Worm (Caenorhabditis elegans): Measurements from ENCODE around the gene pptr-1.

Gene pptr-1

ce11 chrV:16357253-16357652 is at the start of gene pptr-1:
pptr-1 (plus strand) TSS chrV:16357521.
- peak; percentile 47 for TF ChIP-seq blmp-1 (tag; optimal IDR thresholded peaks at IDR 0.05)
- TF ChIP-seq sptf-1 (tag; optimal IDR thresholded peaks at IDR 0.05), result no peak
- TF ChIP-seq elt-3 (tag; optimal IDR thresholded peaks at IDR 0.05), result peak; percentile 5
- no peak for TF ChIP-seq ceh-83 (GFP tag; optimal IDR thresholded peaks at IDR 0.05)

- TF ChIP-seq lsy-2 (tag; optimal IDR thresholded peaks at IDR 0.05) (no peak), ham-2 (GFP tag; optimal IDR thresholded peaks at IDR 0.05) (no peak), unc-120 (tag; optimal IDR thresholded peaks at IDR 0.05; ENCODE audit: poor library complexity, severe bottlenecking) (no peak), ces-1 (GFP tag; optimal IDR thresholded peaks at IDR 0.05) (no peak)
These were observed 49.0 kb upstream of the pptr-1 start for ce11 chrV:16308343-16308742.

ce11 chrV:16309523-16309922 is 47.8 kb upstream of the pptr-1 start, which contains the start of gene oac-7:
oac-7 (plus strand) TSS chrV:16309805.
- TF ChIP-seq unc-39 (tag; optimal IDR thresholded peaks at IDR 0.05) (no peak), hlh-1 (tag; optimal IDR thresholded peaks at IDR 0.05) (no peak), nhr-28 (tag; optimal IDR thresholded peaks at IDR 0.05) (peak; percentile 12), zip-8 (tag; optimal IDR thresholded peaks at IDR 0.05) (peak; percentile 74)

ce11 chrV:16315004-16315403 is 42.3 kb upstream of the pptr-1 start, which contains the start of gene str-214:
str-214 (plus strand) TSS chrV:16315304.
- TF ChIP-seq ceh-39 (tag; optimal IDR thresholded peaks at IDR 0.05) (no peak), ceh-83 (GFP tag; optimal IDR thresholded peaks at IDR 0.05) (no peak), bed-3 (GFP tag; optimal IDR thresholded peaks at IDR 0.05) (no peak), unc-120 (tag; optimal IDR thresholded peaks at IDR 0.05; ENCODE audit: poor library complexity, severe bottlenecking) (no peak), ztf-11 (tag; optimal IDR thresholded peaks at IDR 0.05) (no peak), blmp-1 (tag; optimal IDR thresholded peaks at IDR 0.05) (no peak), cnd-1 (tag; optimal IDR thresholded peaks at IDR 0.05) (no peak), M03D4.4 (tag; optimal IDR thresholded peaks at IDR 0.05) (no peak), hlh-1 (tag; optimal IDR thresholded peaks at IDR 0.05) (no peak), ceh-43 (GFP tag; optimal IDR thresholded peaks at IDR 0.05) (no peak), sptf-1 (tag; optimal IDR thresholded peaks at IDR 0.05) (no peak), snpc-4 (tag; optimal IDR thresholded peaks at IDR 0.05) (no peak), nhr-28 (tag; optimal IDR thresholded peaks at IDR 0.05) (no peak), nhr-12 (tag; optimal IDR thresholded peaks at IDR 0.05) (no peak)

ce11 chrV:16317244-16317643 is 40.1 kb upstream of the pptr-1 start, which contains the start of gene srh-180:
srh-180 (plus strand) TSS chrV:16317544.
- TF ChIP-seq nhr-12 (tag; optimal IDR thresholded peaks at IDR 0.05) (no peak), pha-4 (tag; optimal IDR thresholded peaks at IDR 0.05) (no peak), sem-2 (GFP tag; optimal IDR thresholded peaks at IDR 0.05) (no peak), ces-1 (GFP tag; optimal IDR thresholded peaks at IDR 0.05) (no peak), snpc-4 (tag; optimal IDR thresholded peaks at IDR 0.05) (no peak), elt-1 (tag; optimal IDR thresholded peaks at IDR 0.05; ENCODE audit: borderline replicate concordance, insufficient read depth) (no peak), sptf-1 (tag; optimal IDR thresholded peaks at IDR 0.05) (no peak)

- no peak for TF ChIP-seq bed-3 (GFP tag; optimal IDR thresholded peaks at IDR 0.05)
These were observed 35.2 kb upstream of the pptr-1 start for ce11 chrV:16322155-16322554.

- TF ChIP-seq ceh-39 (tag; optimal IDR thresholded peaks at IDR 0.05) (no peak), M03D4.4 (tag; optimal IDR thresholded peaks at IDR 0.05) (no peak), zip-8 (tag; optimal IDR thresholded peaks at IDR 0.05) (no peak)
These were observed 28.5 kb upstream of the pptr-1 start, which contains the start of gene F57G8.7 for ce11 chrV:16328849-16329248. F57G8.7 (plus strand) TSS chrV:16329149.

- TF ChIP-seq bed-3 (GFP tag; optimal IDR thresholded peaks at IDR 0.05), result no peak
- no peak for TF ChIP-seq nhr-12 (tag; optimal IDR thresholded peaks at IDR 0.05)
- no peak for TF ChIP-seq snpc-4 (tag; optimal IDR thresholded peaks at IDR 0.05)
These were observed 23.9 kb upstream of the pptr-1 start, which contains the start of gene srh-167 for ce11 chrV:16333412-16333811. srh-167 (plus strand) TSS chrV:16333712.

ce11 chrV:16336326-16336725 is 21.0 kb upstream of the pptr-1 start, which contains the start of gene srw-87:
srw-87 (plus strand) TSS chrV:16336626.
- TF ChIP-seq drap-1 (GFP tag; optimal IDR thresholded peaks at IDR 0.05) (no peak), mep-1 (tag; optimal IDR thresholded peaks at IDR 0.05) (no peak), lsy-2 (tag; optimal IDR thresholded peaks at IDR 0.05) (no peak), lin-32 (GFP tag; optimal IDR thresholded peaks at IDR 0.05) (no peak), elt-1 (tag; optimal IDR thresholded peaks at IDR 0.05; ENCODE audit: borderline replicate concordance, insufficient read depth) (no peak), sem-2 (GFP tag; optimal IDR thresholded peaks at IDR 0.05) (no peak), ceh-39 (tag; optimal IDR thresholded peaks at IDR 0.05) (no peak), hlh-1 (tag; optimal IDR thresholded peaks at IDR 0.05) (no peak), nhr-28 (tag; optimal IDR thresholded peaks at IDR 0.05) (no peak), snpc-4 (tag; optimal IDR thresholded peaks at IDR 0.05) (no peak), unc-62 (GFP tag; optimal IDR thresholded peaks at IDR 0.05) (no peak), tbx-8 (GFP tag; optimal IDR thresholded peaks at IDR 0.05) (no peak), lin-13 (tag; optimal IDR thresholded peaks at IDR 0.05) (no peak), ham-2 (GFP tag; optimal IDR thresholded peaks at IDR 0.05) (no peak), bed-3 (GFP tag; optimal IDR thresholded peaks at IDR 0.05) (no peak), zip-8 (tag; optimal IDR thresholded peaks at IDR 0.05) (no peak), nhr-237 (tag; optimal IDR thresholded peaks at IDR 0.05) (no peak), ces-1 (GFP tag; optimal IDR thresholded peaks at IDR 0.05) (no peak), elt-3 (tag; optimal IDR thresholded peaks at IDR 0.05) (no peak)
